Fruit fly (Drosophila melanogaster) whole organism, adult: Measurements from ENCODE around the gene RhoGAP93B.

Experiments
- CG11617 ChIP-seq: fragments of 200-800 bp; sonication (Bioruptor generic); optimal IDR thresholded peaks from 2 replicates; lab custom pipeline; 2017; ENCODE audit warnings: mild to moderate bottlenecking, missing biosample characterization, missing genetic modification reagents, missing genetic modification characterization
- CG12768 ChIP-seq: fragments of 200-800 bp; sonication (Bioruptor generic); optimal IDR thresholded peaks from 2 replicates; lab custom pipeline; 2017; ENCODE audit warnings: missing biosample characterization, missing genetic modification characterization, mild to moderate bottlenecking, moderate library complexity, missing genetic modification reagents
- CG14711 ChIP-seq: fragments of 200-800 bp; sonication (Bioruptor generic); optimal IDR thresholded peaks from 2 replicates; lab custom pipeline; 2018; ENCODE audit warnings: missing biosample characterization, mild to moderate bottlenecking, missing genetic modification characterization, moderate library complexity
- CG1620 ChIP-seq: fragments of 200-800 bp; sonication (Bioruptor generic); optimal IDR thresholded peaks from 2 replicates; lab custom pipeline; 2016; ENCODE audit warnings: missing biosample characterization, missing genetic modification characterization
- CG33017 ChIP-seq: fragments of 200-800 bp; sonication (Bioruptor generic); optimal IDR thresholded peaks from 2 replicates; lab custom pipeline; 2018; ENCODE audit warnings: missing biosample characterization, mild to moderate bottlenecking, missing genetic modification characterization, moderate library complexity
- CG5204 ChIP-seq: fragments of 200-800 bp; sonication (Bioruptor generic); optimal IDR thresholded peaks from 2 replicates; lab custom pipeline; 2016; ENCODE audit warnings: missing biosample characterization, missing genetic modification characterization
- CG7045 ChIP-seq: fragments of 200-800 bp; sonication (Bioruptor generic); optimal IDR thresholded peaks from 2 replicates; lab custom pipeline; 2017; ENCODE audit warnings: missing biosample characterization, mild to moderate bottlenecking, missing genetic modification characterization
- CG7101 ChIP-seq: fragments of 200-800 bp; sonication (Bioruptor generic); optimal IDR thresholded peaks from 2 replicates; lab custom pipeline; 2018; ENCODE audit warnings: missing biosample characterization, mild to moderate bottlenecking, missing genetic modification characterization, moderate library complexity
- Clk ChIP-seq: fragments of 200-800 bp; sonication (Bioruptor generic); optimal IDR thresholded peaks from 2 replicates; lab custom pipeline; 2017; ENCODE audit warnings: missing biosample characterization, missing genetic modification characterization
- Crg-1 ChIP-seq: fragments of 200-800 bp; sonication (Bioruptor generic); optimal IDR thresholded peaks from 2 replicates; lab custom pipeline; 2016; ENCODE audit warnings: missing biosample characterization, missing genetic modification characterization
- Hr96 ChIP-seq: fragments of 200-800 bp; sonication (Bioruptor generic); optimal IDR thresholded peaks from 2 replicates; lab custom pipeline; 2016; ENCODE audit warnings: missing biosample characterization, missing genetic modification characterization
- Mnt ChIP-seq: fragments of 200-800 bp; sonication (Bioruptor generic); optimal IDR thresholded peaks from 2 replicates; lab custom pipeline; 2016; ENCODE audit warnings: missing biosample characterization, mild to moderate bottlenecking, missing genetic modification characterization
- bab1 ChIP-seq: fragments of 200-800 bp; sonication (Bioruptor generic); optimal IDR thresholded peaks from 3 replicates; lab custom pipeline; 2019; ENCODE audit warnings: missing biosample characterization, mild to moderate bottlenecking, missing genetic modification characterization, moderate library complexity
- cic ChIP-seq: fragments of 200-800 bp; sonication (Bioruptor generic); optimal IDR thresholded peaks from 2 replicates; lab custom pipeline; 2017; ENCODE audit warnings: missing biosample characterization, mild to moderate bottlenecking, missing genetic modification characterization, moderate library complexity
- cnc ChIP-seq, 2 experiments: fragments of >200 bp; optimal IDR thresholded peaks; 2 replicates each; lab custom pipeline; 2017
- kay ChIP-seq: fragments of 200-800 bp; sonication (Bioruptor generic); peaks from one replicate; lab custom pipeline; 2016; ENCODE audit warnings: missing biosample characterization, missing genetic modification characterization, borderline replicate concordance
- ovo ChIP-seq: fragments of 200-800 bp; sonication (Bioruptor generic); optimal IDR thresholded peaks from 2 replicates; lab custom pipeline; 2016; ENCODE audit warnings: missing biosample characterization, missing genetic modification characterization
- pad ChIP-seq: fragments of 200-800 bp; sonication (Bioruptor generic); optimal IDR thresholded peaks from 3 replicates; lab custom pipeline; 2017; ENCODE audit warnings: missing biosample characterization, missing genetic modification characterization, mild to moderate bottlenecking, moderate library complexity, missing genetic modification reagents
- tj ChIP-seq: fragments of 200-800 bp; sonication (Bioruptor generic); optimal IDR thresholded peaks from 3 replicates; lab custom pipeline; 2017; ENCODE audit warnings: missing biosample characterization, mild to moderate bottlenecking, missing genetic modification characterization, moderate library complexity
- toe ChIP-seq: fragments of 200-800 bp; sonication (Bioruptor generic); optimal IDR thresholded peaks from 2 replicates; lab custom pipeline; 2016; ENCODE audit warnings: missing biosample characterization, missing genetic modification characterization

The RhoGAP93B gene

dm6 chr3R:21066469-21067284 lies 30.9 kb downstream of the RhoGAP93B start:
- TF ChIP-seq kay (peak; percentile 38), CG1620 (GFP tag; lab: Kevin White, UChicago) (no peak), CG12768 (GFP tag; lab: Kevin White, UChicago) (peak; percentile 3), CG11617 (GFP tag; lab: Kevin White, UChicago) (no peak), pad (GFP tag; lab: Kevin White, UChicago) (no peak), tj (GFP tag; lab: Kevin White, UChicago) (no peak), CG7045 (GFP tag; lab: Kevin White, UChicago) (no peak), CG14711 (tag; lab: Kevin White, UChicago) (no peak)

- no peak for TF ChIP-seq cnc (optimal IDR thresholded peaks at IDR 0.05; lab: Kevin White, UChicago)
- no peak for TF ChIP-seq bab1 (GFP tag; lab: Kevin White, UChicago)
- peak; percentile 2 for TF ChIP-seq tj (GFP tag; lab: Kevin White, UChicago)
- peak; percentile 99 for TF ChIP-seq kay
- TF ChIP-seq ovo, result no peak
- no peak for TF ChIP-seq CG11617 (GFP tag; lab: Kevin White, UChicago)
- TF ChIP-seq CG7101, result no peak
- no peak for TF ChIP-seq Clk (GFP tag; lab: Kevin White, UChicago)
- no peak for TF ChIP-seq Mnt
- no peak for TF ChIP-seq Hr96 (GFP tag; lab: Kevin White, UChicago)
- TF ChIP-seq CG14711 (tag; lab: Kevin White, UChicago), result no peak
- TF ChIP-seq CG1620 (GFP tag; lab: Kevin White, UChicago), result no peak
- TF ChIP-seq CG12768 (GFP tag; lab: Kevin White, UChicago), result no peak
- no peak for TF ChIP-seq CG5204 (GFP tag; lab: Kevin White, UChicago)
- TF ChIP-seq toe (GFP tag; lab: Kevin White, UChicago), result no peak
- no peak for TF ChIP-seq CG33017
- no peak for TF ChIP-seq CG7045 (GFP tag; lab: Kevin White, UChicago)
These were observed 31.9 kb downstream of the RhoGAP93B start for dm6 chr3R:21065696-21066080.

- TF ChIP-seq Crg-1 (GFP tag; lab: Kevin White, UChicago) (peak; percentile 50), Hr96 (GFP tag; lab: Kevin White, UChicago) (peak; percentile 39), cnc (optimal IDR thresholded peaks at IDR 0.05; lab: Kevin White, UChicago) (no peak), ovo (peak; percentile 7), CG1620 (GFP tag; lab: Kevin White, UChicago) (peak; percentile 42), CG5204 (GFP tag; lab: Kevin White, UChicago) (no peak), bab1 (GFP tag; lab: Kevin White, UChicago) (peak; percentile 81), CG7101 (peak; percentile 67), Clk (GFP tag; lab: Kevin White, UChicago) (no peak), CG12768 (GFP tag; lab: Kevin White, UChicago) (peak; percentile 40), CG7045 (GFP tag; lab: Kevin White, UChicago) (peak; percentile 22), CG33017 (peak; percentile 66), cic (peak; percentile 73), pad (GFP tag; lab: Kevin White, UChicago) (no peak), toe (GFP tag; lab: Kevin White, UChicago) (no peak), CG14711 (tag; lab: Kevin White, UChicago) (peak; percentile 2), tj (GFP tag; lab: Kevin White, UChicago) (peak; percentile 5), CG11617 (GFP tag; lab: Kevin White, UChicago) (peak; percentile 46), Mnt (peak; percentile 56), kay (peak; percentile 91)
These were observed 32.5 kb downstream of the RhoGAP93B start, which contains the start of gene AnxB9 for dm6 chr3R:21065010-21065695. Gene AnxB9 (plus strand): TSS chr3R:21065241.

DNA sequence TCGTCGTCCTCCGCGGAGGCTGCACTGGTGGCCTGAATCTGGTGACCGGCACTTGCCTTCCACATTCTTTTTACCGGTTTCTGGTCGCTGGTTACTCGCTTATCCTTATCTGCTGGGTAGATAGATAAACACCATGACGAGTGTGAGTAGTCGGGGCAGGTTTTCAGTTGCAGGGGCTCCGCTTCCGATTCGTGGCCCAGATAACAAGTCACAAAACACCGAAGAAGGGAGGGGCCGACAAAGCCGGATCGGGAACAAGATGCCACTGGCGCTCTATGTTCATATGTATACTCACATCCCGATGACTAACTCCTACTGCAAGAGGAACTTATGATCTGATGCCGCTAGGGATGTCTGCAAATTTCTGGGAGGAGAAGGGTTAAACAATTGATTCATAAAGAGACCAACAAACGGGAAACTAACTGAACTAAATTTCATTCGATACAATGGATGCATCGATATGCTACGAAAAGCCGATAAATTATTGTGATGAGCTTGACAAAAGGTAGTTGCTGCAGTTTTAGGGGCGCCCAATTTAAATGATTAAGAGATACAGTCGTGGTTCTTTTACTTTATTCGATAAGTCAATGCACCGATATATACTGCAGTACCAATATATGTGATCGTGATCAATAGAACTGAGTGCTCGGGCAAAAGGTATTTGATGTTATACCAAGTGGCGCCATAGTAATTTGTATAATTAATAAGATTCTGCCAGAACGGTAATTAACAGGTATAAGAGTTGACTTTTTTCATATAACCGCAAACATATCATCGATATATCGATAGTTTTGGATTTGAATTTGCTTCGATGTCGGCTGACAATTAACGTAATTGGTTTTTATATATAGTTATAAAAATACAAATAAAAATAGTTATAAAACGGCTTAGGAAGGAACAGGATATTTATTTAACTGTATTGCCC lies 33.4 kb downstream of the RhoGAP93B start, which contains the start of gene Cortactin:
TSS of gene Cortactin (minus strand) at position 472 of the 925 bp plus-strand sequence.
- TF ChIP-seq Mnt (no peak), kay (peak; percentile 73), pad (GFP tag; lab: Kevin White, UChicago) (peak; percentile 88), ovo (no peak), CG1620 (GFP tag; lab: Kevin White, UChicago) (peak; percentile 15), cic (peak; percentile 3)

DNA sequence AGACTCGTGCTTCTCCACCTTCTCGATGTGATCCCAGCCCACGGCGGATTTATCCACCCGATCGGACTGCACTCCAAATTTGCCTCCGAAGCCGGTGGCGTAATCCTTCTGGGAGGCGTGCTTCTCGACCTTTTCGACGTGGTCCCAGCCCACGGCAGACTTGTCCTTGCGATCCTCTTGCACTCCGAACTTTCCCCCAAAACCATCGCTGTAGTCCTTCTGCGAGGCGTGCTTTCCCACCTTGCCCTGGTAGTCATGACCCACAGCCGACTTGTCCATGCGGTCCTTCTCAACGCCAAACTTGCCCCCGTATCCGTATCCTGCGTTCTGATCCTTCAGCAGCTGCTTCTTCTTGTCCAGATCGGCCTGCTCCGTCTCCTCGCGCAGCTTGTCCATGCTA lies 34.2 kb downstream of the RhoGAP93B start:
- TF ChIP-seq CG33017 (no peak), CG5204 (GFP tag; lab: Kevin White, UChicago) (no peak), cnc (optimal IDR thresholded peaks at IDR 0.05; lab: Kevin White, UChicago) (no peak), pad (GFP tag; lab: Kevin White, UChicago) (no peak), ovo (no peak), CG1620 (GFP tag; lab: Kevin White, UChicago) (no peak), Hr96 (GFP tag; lab: Kevin White, UChicago) (no peak), kay (no peak)
